Worm (Caenorhabditis elegans) whole organism, L3 larva: ENCODE measurements around the gene F56D6.18.

Experiments used
- ceh-28 ChIP-seq: fragments of 150-350 bp; optimal IDR thresholded peaks from 2 replicates; lab custom pipeline; 2014; ENCODE audit warnings: missing biosample characterization, missing genetic modification reagents, missing genetic modification characterization
- fkh-10 ChIP-seq: sonication (generic microtip); optimal IDR thresholded peaks from 2 replicates; lab custom pipeline; 2017; ENCODE audit warnings: missing biosample characterization, missing genetic modification reagents, missing genetic modification characterization
- lin-15B ChIP-seq: fragments of 150-350 bp; optimal IDR thresholded peaks from 2 replicates; lab custom pipeline; 2014; ENCODE audit warnings: missing biosample characterization, missing genetic modification characterization
- nhr-11 ChIP-seq: fragments of 150-350 bp; optimal IDR thresholded peaks from 2 replicates; lab custom pipeline; 2014; ENCODE audit warnings: missing biosample characterization, missing genetic modification characterization
- nhr-12 ChIP-seq: fragments of 150-350 bp; optimal IDR thresholded peaks from 2 replicates; lab custom pipeline; 2014; ENCODE audit warnings: missing biosample characterization, missing genetic modification characterization
- nhr-77 ChIP-seq: fragments of 150-350 bp; optimal IDR thresholded peaks from 2 replicates; lab custom pipeline; 2014; ENCODE audit warnings: missing biosample characterization, missing genetic modification characterization
- snpc-4 ChIP-seq: fragments of 150-350 bp; optimal IDR thresholded peaks from 2 replicates; lab custom pipeline; 2014; ENCODE audit warnings: missing biosample characterization, missing genetic modification characterization
- ztf-11 ChIP-seq: fragments of 150-350 bp; optimal IDR thresholded peaks from 2 replicates; lab custom pipeline; 2014; ENCODE audit warnings: missing biosample characterization, missing genetic modification characterization

DNA sequence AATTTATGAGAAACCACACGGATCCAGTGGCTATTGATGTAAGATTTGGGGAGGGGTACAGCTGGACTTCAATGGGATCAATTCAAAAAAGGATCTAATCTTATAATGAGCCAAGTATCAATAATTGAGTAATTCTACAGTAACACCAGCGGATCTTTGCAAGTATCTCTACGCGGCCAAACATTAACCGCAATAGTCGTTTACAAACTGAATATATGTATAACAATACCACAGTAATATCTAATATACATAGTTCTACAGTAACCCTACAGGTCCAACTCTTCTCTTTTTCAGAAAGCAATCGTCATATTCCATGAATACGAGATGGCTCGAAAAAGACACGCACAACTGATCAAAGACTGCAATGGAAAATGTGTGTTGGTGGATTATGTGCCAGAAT, 19.7 kb downstream of the F56D6.18 start, which contains the start of gene F56D6.9:
- TF ChIP-seq ceh-28 (no peak), ztf-11 (tag; lab: Kevin White, UChicago) (no peak), fkh-10 (GFP tag; lab: Kevin White, UChicago) (no peak), lin-15B (tag; lab: Kevin White, UChicago) (no peak), nhr-12 (tag; lab: Kevin White, UChicago) (no peak), nhr-11 (no peak), nhr-77 (tag; lab: Kevin White, UChicago) (no peak), snpc-4 (tag; lab: Kevin White, UChicago) (no peak)
